Fruit fly (Drosophila melanogaster) Kc167 (cell line): Measurements from ENCODE around the gene FoxK.

Experiments used
- Sin3A ChIP-seq: fragments of >200 bp; optimal IDR thresholded peaks from 2 replicates; lab custom pipeline; 2018; ENCODE audit warnings: missing external identifiers
- h ChIP-seq: fragments of >200 bp; optimal IDR thresholded peaks from 3 replicates; lab custom pipeline; 2018; ENCODE audit warnings: missing external identifiers
- psq ChIP-seq: fragments of >200 bp; optimal IDR thresholded peaks from 2 replicates; lab custom pipeline; 2017; ENCODE audit warnings: missing external identifiers
- ttk ChIP-seq: sonication (Bioruptor generic); optimal IDR thresholded peaks from 2 replicates; lab custom pipeline; 2017; ENCODE audit warnings: missing external identifiers

DNA sequence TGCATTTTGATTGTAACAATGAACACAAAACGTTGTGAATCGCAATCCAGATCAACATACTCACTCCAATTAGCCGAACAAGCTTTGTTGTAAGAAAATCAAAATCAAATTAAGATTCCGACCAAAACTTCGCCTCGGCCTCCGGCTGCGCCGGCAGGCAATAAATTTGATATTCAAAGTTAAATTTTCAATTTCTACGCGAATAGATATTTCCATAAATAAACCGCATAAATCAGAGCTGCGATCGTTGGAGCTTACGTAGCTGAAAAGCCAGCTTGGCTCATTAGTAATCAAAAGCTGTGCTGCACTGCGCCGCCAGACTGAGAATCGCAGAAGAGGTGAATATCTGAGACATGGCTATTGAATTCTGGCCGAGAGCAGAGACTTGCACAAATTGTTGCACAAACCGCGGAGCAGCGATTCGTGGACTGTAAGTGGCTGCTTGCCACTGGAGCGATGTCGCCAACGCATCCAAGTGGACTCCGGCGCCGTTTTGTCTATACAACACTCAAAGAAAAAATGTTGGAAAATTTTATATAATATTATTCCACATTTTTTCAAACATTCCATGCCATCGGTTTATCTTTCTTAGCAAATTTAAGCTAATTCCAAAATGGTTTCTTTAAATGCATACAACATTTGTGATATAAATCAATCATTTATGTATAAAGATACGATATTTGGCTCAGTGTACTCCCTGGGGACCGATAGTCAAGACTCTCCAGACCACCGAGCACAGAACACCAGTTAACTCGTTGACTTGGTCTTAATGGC is 28.1 kb upstream of the FoxK start:
- TF ChIP-seq Sin3A (lab: Kevin White, UChicago) = no peak
- no peak for TF ChIP-seq h (lab: Kevin White, UChicago)
- no peak for TF ChIP-seq psq (lab: Kevin White, UChicago)
- no peak for TF ChIP-seq ttk (lab: Kevin White, UChicago)
